Worm (Caenorhabditis elegans): ENCODE measurements around the gene ctg-2.

Gene ctg-2

DNA sequence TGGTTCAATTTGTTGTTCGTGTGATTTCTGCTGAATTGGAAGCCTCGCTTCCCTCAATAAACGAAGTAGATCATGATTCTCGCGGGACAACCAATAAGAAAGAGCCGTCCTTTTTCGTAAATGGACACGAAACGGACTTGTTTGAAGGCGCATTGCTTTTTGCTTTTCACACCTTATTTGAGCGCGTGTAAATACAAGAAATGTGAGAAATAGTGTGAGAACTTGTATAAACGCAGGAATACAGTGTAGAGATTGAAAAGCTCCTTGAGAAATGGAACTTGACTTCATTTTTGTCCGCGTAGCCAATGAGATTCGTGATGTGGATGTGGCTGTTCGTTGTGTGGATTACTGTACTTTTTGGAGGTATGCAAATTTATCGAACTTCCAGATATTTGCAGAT is 5.8 kb downstream of the ctg-2 start, which contains the start of gene cht-2:
Gene cht-2, plus strand, starts transcription at position 301 of the 400 bp plus-strand sequence.
- no peak for TF ChIP-seq gmeb-1 (tag; optimal IDR thresholded peaks at IDR 0.05)
- no peak for TF ChIP-seq nhr-129 (tag; optimal IDR thresholded peaks at IDR 0.05)
- TF ChIP-seq sma-3 (GFP tag; optimal IDR thresholded peaks at IDR 0.05), result no peak
- no peak for TF ChIP-seq Y55F3AM.14 (GFP tag; optimal IDR thresholded peaks at IDR 0.05)
- no peak for TF ChIP-seq blmp-1 (tag; optimal IDR thresholded peaks at IDR 0.05; ENCODE audit: insufficient read depth)

DNA sequence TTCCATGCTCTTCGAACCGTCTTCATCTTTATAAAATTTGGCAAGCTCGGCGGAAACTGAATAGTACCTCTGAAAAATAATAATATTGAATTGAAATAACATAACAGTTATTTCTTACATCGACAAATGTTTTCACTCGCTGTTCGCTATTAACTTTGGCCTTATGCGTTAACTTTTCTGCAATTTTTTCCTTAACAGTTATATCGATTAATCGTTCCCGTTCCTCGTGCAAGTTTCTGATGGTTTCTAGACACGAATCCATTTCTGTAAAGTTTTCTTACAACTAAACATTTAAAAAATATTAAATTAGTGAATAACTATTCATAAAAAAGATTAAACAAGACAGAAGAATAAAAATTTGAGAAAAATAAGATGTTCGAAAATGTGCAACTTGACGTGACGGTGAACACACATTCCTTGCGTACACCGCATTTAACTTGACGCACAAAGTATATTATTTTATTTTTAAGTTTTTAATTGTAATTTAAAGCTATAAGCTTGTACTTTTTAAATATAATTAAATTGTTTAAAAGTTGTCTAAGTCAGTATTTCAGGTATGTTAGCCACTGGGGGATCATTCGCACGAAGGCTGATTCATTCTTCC is 10.4 kb downstream of the ctg-2 start, which contains the start of the genes prp-9 and mrps-18B:
Gene prp-9, minus strand, starts transcription at position 264 of the 604 bp plus-strand sequence.
Gene mrps-18B, plus strand, starts transcription at position 549 of the 604 bp plus-strand sequence.
- TF ChIP-seq crh-2 (tag; optimal IDR thresholded peaks at IDR 0.05) (peak; percentile 15), nhr-21 (tag; optimal IDR thresholded peaks at IDR 0.05) (no peak), ceh-82 (tag; optimal IDR thresholded peaks at IDR 0.05) (no peak), ztf-4 (tag; optimal IDR thresholded peaks at IDR 0.05) (no peak), nhr-6 (tag; optimal IDR thresholded peaks at IDR 0.05) (no peak), lin-11 (tag; optimal IDR thresholded peaks at IDR 0.05) (no peak), unc-55 (GFP tag; optimal IDR thresholded peaks at IDR 0.05) (peak; percentile 57), peb-1 (tag; optimal IDR thresholded peaks at IDR 0.05) (no peak), unc-62 (GFP tag; optimal IDR thresholded peaks at IDR 0.05) (no peak), ztf-1 (GFP tag; conservative IDR thresholded peaks at IDR 0.05) (no peak), C34F6.9 (tag; optimal IDR thresholded peaks at IDR 0.05) (no peak), gmeb-1 (tag; optimal IDR thresholded peaks at IDR 0.05) (peak; percentile 28), F13H6.1 (tag; optimal IDR thresholded peaks at IDR 0.05) (peak; percentile 34), sem-4 (tag; optimal IDR thresholded peaks at IDR 0.05) (peak; percentile 11), sma-9 (GFP tag; optimal IDR thresholded peaks at IDR 0.05) (peak; percentile 16), sma-9 (tag; optimal IDR thresholded peaks at IDR 0.05) (no peak), Y55F3AM.14 (GFP tag; optimal IDR thresholded peaks at IDR 0.05) (no peak), nhr-12 (tag; optimal IDR thresholded peaks at IDR 0.05) (no peak), mdl-1 (tag; optimal IDR thresholded peaks at IDR 0.05) (no peak), blmp-1 (tag; optimal IDR thresholded peaks at IDR 0.05; ENCODE audit: insufficient read depth) (no peak), nhr-77 (tag; optimal IDR thresholded peaks at IDR 0.05) (no peak), ZK546.5 (tag; optimal IDR thresholded peaks at IDR 0.05) (no peak), lsy-2 (tag; optimal IDR thresholded peaks at IDR 0.05) (peak in 1 of 2 experiments; percentile 74), nhr-10 (tag; optimal IDR thresholded peaks at IDR 0.05) (no peak), nhr-25 (tag; optimal IDR thresholded peaks at IDR 0.05) (no peak), mab-5 (tag; optimal IDR thresholded peaks at IDR 0.05) (no peak), nhr-129 (tag; optimal IDR thresholded peaks at IDR 0.05) (no peak), nhr-11 (tag; optimal IDR thresholded peaks at IDR 0.05) (no peak), zag-1 (tag; optimal IDR thresholded peaks at IDR 0.05) (no peak), skn-1 (tag; optimal IDR thresholded peaks at IDR 0.05) (no peak), R02D3.7 (tag; optimal IDR thresholded peaks at IDR 0.05) (no peak), ceh-16 (tag; optimal IDR thresholded peaks at IDR 0.05) (no peak), sma-3 (GFP tag; optimal IDR thresholded peaks at IDR 0.05) (peak; percentile 13), nhr-237 (tag; optimal IDR thresholded peaks at IDR 0.05) (no peak), nhr-23 (tag; optimal IDR thresholded peaks at IDR 0.05) (no peak)

DNA sequence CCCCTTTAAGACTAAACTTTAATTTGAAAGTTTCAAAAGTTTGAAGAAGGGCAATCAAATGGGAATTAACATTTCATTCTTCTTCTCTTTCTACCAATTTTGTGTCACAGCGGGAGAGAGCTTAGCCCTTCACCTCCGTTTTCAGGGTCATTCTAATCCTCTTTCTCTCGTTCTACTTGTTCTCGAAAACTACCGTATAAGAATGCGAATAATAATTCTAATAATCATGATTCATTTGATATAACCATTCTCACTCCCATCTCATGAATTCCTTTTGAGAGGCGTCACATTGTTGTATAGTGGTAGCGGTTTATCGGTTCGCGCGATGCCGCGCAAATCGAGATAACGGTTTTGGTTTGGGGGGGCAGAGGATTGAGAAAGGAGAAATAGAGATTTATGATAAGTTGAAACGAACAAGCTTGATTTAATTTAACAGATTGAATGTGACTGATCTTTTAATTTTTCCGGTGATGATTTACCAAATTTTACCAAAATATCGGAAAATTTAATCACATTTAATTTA is 14.4 kb downstream of the ctg-2 start:
- TF ChIP-seq nhr-25 (tag; optimal IDR thresholded peaks at IDR 0.05) (peak; percentile 54), ama-1 (optimal IDR thresholded peaks at IDR 0.05) (no peak)

DNA sequence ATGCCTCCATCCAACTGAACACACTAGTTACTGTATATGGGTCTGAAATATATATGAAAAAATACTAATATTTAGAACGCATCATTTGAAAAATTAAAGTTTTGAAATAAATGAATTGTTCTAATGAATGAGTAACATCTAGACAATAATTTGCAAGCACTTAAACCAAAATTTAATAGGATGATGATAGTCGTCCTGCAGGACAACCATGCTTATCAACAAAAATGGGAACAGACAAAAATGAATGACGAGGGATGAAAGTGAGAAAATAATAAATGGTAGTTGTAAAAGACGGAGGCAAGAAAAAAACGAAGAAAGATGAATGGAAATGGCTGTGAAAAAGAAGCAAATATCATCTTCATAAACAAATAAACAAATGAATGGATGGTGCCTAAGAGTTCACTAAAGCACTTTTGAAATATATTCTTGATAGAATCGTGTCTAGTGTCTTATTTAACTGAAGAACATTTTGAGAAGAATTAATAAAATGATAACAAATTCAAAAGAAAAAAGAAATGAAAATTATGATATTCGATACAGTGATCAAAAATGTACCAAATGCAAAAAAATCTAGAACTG is 16.4 kb downstream of the ctg-2 start, which contains the start of gene gldi-7:
Gene gldi-7, minus strand, starts transcription at position 42 of the 579 bp plus-strand sequence.
- TF ChIP-seq fos-1 (tag; optimal IDR thresholded peaks at IDR 0.05) (peak; percentile 67), ztf-1 (GFP tag; conservative IDR thresholded peaks at IDR 0.05) (no peak)

Data from whole organism, L2 larva.